Worm (Caenorhabditis elegans) whole organism, L1 larva: Measurements from ENCODE around the gene str-185.

Experiments used
- C16A3.4 ChIP-seq: fragments of 150-350 bp; optimal IDR thresholded peaks from 2 replicates; lab custom pipeline; 2014; ENCODE audit warnings: missing biosample characterization, missing genetic modification characterization
- C34B4.2 ChIP-seq: sonication (generic microtip); optimal IDR thresholded peaks from 2 replicates; lab custom pipeline; 2017; ENCODE audit warnings: mild to moderate bottlenecking, missing genetic modification characterization, missing compliant biosample characterization
- F16B12.6 ChIP-seq: fragments of 150-350 bp; optimal IDR thresholded peaks from 2 replicates; lab custom pipeline; 2014; ENCODE audit warnings: missing biosample characterization, missing genetic modification characterization
- aha-1 ChIP-seq: fragments of 150-350 bp; optimal IDR thresholded peaks from 2 replicates; lab custom pipeline; 2014; ENCODE audit warnings: missing biosample characterization, missing genetic modification characterization
- blmp-1 ChIP-seq: fragments of 150-350 bp; optimal IDR thresholded peaks from 2 replicates; lab custom pipeline; 2014; ENCODE audit warnings: missing biosample characterization, missing genetic modification characterization
- ceh-8 ChIP-seq: fragments of 200-800 bp; sonication (Bioruptor generic); optimal IDR thresholded peaks from 2 replicates; lab custom pipeline; 2018; ENCODE audit warnings: mild to moderate bottlenecking, missing genetic modification characterization, moderate library complexity, missing compliant biosample characterization
- ces-1 ChIP-seq: fragments of 150-350 bp; optimal IDR thresholded peaks from 2 replicates; lab custom pipeline; 2014; ENCODE audit warnings: missing biosample characterization, missing genetic modification reagents, missing genetic modification characterization
- dpl-1 ChIP-seq, 3 experiments: fragments of 150-350 bp in 2 of 3; sonication (generic microtip) in 1 of 3; optimal IDR thresholded peaks; 2 replicates each; lab custom pipeline; 2014 to 2017; ENCODE audit warnings: missing biosample characterization in 3 of 3, missing genetic modification characterization in 3 of 3, missing genetic modification reagents in 3 of 3
- efl-1 ChIP-seq, 4 experiments: fragments of 150-350 bp; optimal IDR thresholded peaks in 3 of 4; peaks in 1 of 4; 1 replicate in 1 of 4; 2 replicates in 3 of 4; lab custom pipeline; 2014; ENCODE audit warnings: missing biosample characterization in 2 of 4, missing genetic modification characterization in 2 of 4, missing genetic modification reagents in 2 of 4
- egl-13 ChIP-seq: sonication (generic microtip); optimal IDR thresholded peaks from 2 replicates; lab custom pipeline; 2016; ENCODE audit warnings: missing genotype, missing genetic modification reagents, missing genetic modification characterization, missing compliant biosample characterization
- elt-2 ChIP-seq: sonication (generic microtip); optimal IDR thresholded peaks from 2 replicates; lab custom pipeline; 2016; ENCODE audit warnings: missing genetic modification characterization, mild to moderate bottlenecking, inconsistent platforms, missing compliant biosample characterization, missing genetic modification reagents
- elt-3 ChIP-seq, 6 experiments: fragments of 150-350 bp in 1 of 6; sonication (generic microtip); optimal IDR thresholded peaks; 2 replicates each; lab custom pipeline; 2017 to 2018; ENCODE audit warnings: missing biosample characterization in 6 of 6, missing genetic modification characterization in 6 of 6, inconsistent platforms in 1 of 6
- fkh-10 ChIP-seq: sonication (generic microtip); optimal IDR thresholded peaks from 2 replicates; lab custom pipeline; 2017; ENCODE audit warnings: missing biosample characterization, missing genetic modification reagents, missing genetic modification characterization
- fkh-4 ChIP-seq: sonication (generic microtip); optimal IDR thresholded peaks from 2 replicates; lab custom pipeline; 2016; ENCODE audit warnings: missing compliant biosample characterization, missing genetic modification characterization, borderline replicate concordance
- grh-1 ChIP-seq: fragments of 200-800 bp; sonication (Bioruptor generic); IDR thresholded peaks from 2 replicates; pipeline ENCODE4 v1.3.6; 2022; ENCODE audit warnings: missing genetic modification reagents, missing genetic modification characterization, missing compliant biosample characterization
- hlh-17 ChIP-seq: fragments of 200-800 bp; sonication (Bioruptor generic); optimal IDR thresholded peaks from 2 replicates; lab custom pipeline; 2018; ENCODE audit warnings: missing genetic modification characterization, mild to moderate bottlenecking, missing compliant biosample characterization, moderate library complexity, borderline replicate concordance
- jun-1 ChIP-seq: fragments of 150-350 bp; optimal IDR thresholded peaks from 2 replicates; lab custom pipeline; 2014; ENCODE audit warnings: missing biosample characterization, missing genetic modification reagents, missing genetic modification characterization
- lin-13 ChIP-seq: fragments of 150-350 bp; optimal IDR thresholded peaks from 2 replicates; lab custom pipeline; 2014; ENCODE audit warnings: missing biosample characterization, missing genetic modification reagents, missing genetic modification characterization
- lin-14 ChIP-seq: fragments of 200-800 bp; sonication (Bioruptor generic); optimal IDR thresholded peaks from 2 replicates; lab custom pipeline; 2018; ENCODE audit warnings: mild to moderate bottlenecking, missing genetic modification characterization, moderate library complexity, missing compliant biosample characterization
- lin-15B ChIP-seq: fragments of 150-350 bp; sonication (generic microtip); optimal IDR thresholded peaks from 3 replicates; lab custom pipeline; 2014; ENCODE audit warnings: missing biosample characterization, missing genetic modification characterization
- lin-35 ChIP-seq, 2 experiments: fragments of 150-350 bp; optimal IDR thresholded peaks; 2 replicates each; lab custom pipeline; 2014; ENCODE audit warnings: missing biosample characterization in 2 of 2, missing genetic modification characterization in 2 of 2, missing genetic modification reagents in 2 of 2
- lin-39 ChIP-seq: fragments of 150-350 bp; optimal IDR thresholded peaks from 2 replicates; lab custom pipeline; 2014; ENCODE audit warnings: missing biosample characterization, missing genetic modification reagents, missing genetic modification characterization
- lsy-2 ChIP-seq, 2 experiments: fragments of 150-350 bp; optimal IDR thresholded peaks; 2 replicates each; lab custom pipeline; 2014; ENCODE audit warnings: missing biosample characterization in 2 of 2, missing genetic modification characterization in 2 of 2
- mdl-1 ChIP-seq, 2 experiments: fragments of 150-350 bp; optimal IDR thresholded peaks; 2 replicates each; lab custom pipeline; 2014 to 2017; ENCODE audit warnings: missing biosample characterization in 2 of 2, missing genetic modification characterization in 2 of 2, inconsistent platforms in 1 of 2
- mep-1 ChIP-seq: fragments of 150-350 bp; optimal IDR thresholded peaks from 2 replicates; lab custom pipeline; 2014; ENCODE audit warnings: missing biosample characterization, missing genetic modification characterization
- nhr-11 ChIP-seq: fragments of 150-350 bp; optimal IDR thresholded peaks from 2 replicates; lab custom pipeline; 2014; ENCODE audit warnings: missing biosample characterization, missing genetic modification characterization
- nhr-12 ChIP-seq: sonication (generic microtip); optimal IDR thresholded peaks from 2 replicates; lab custom pipeline; 2017; ENCODE audit warnings: missing biosample characterization, missing genetic modification characterization
- nhr-19 ChIP-seq: fragments of 200-800 bp; sonication (Bioruptor generic); conservative IDR thresholded peaks from 2 replicates; pipeline ENCODE4 v1.3.6; 2022; ENCODE audit warnings: missing genetic modification characterization, missing compliant biosample characterization
- nhr-237 ChIP-seq: fragments of 150-350 bp; optimal IDR thresholded peaks from 2 replicates; lab custom pipeline; 2014; ENCODE audit warnings: missing biosample characterization, missing genetic modification characterization
- nhr-28 ChIP-seq: fragments of 150-350 bp; optimal IDR thresholded peaks from 2 replicates; lab custom pipeline; 2014; ENCODE audit warnings: missing biosample characterization, missing genetic modification characterization
- nhr-47 ChIP-seq: sonication (generic microtip); optimal IDR thresholded peaks from 2 replicates; lab custom pipeline; 2016; ENCODE audit warnings: mild to moderate bottlenecking, missing genetic modification characterization, moderate library complexity, missing compliant biosample characterization
- nhr-76 ChIP-seq: sonication (generic microtip); optimal IDR thresholded peaks from 2 replicates; lab custom pipeline; 2017; ENCODE audit warnings: missing biosample characterization, missing genetic modification characterization
- nhr-77 ChIP-seq: fragments of 150-350 bp; optimal IDR thresholded peaks from 2 replicates; lab custom pipeline; 2014; ENCODE audit warnings: missing biosample characterization, missing genetic modification characterization
- nhr-84 ChIP-seq: sonication (generic microtip); optimal IDR thresholded peaks from 2 replicates; lab custom pipeline; 2017; ENCODE audit warnings: missing biosample characterization, missing genetic modification characterization
- nhr-85 ChIP-seq: sonication (generic microtip); peaks from one replicate; lab custom pipeline; 2016; ENCODE audit warnings: missing genetic modification characterization, inconsistent platforms, missing compliant biosample characterization
- nhr-90 ChIP-seq: sonication (generic microtip); optimal IDR thresholded peaks from 2 replicates; lab custom pipeline; 2016; ENCODE audit warnings: mild to moderate bottlenecking, missing genetic modification characterization, missing compliant biosample characterization; ENCODE audit not compliant: poor library complexity
- pax-3 ChIP-seq: fragments of 200-800 bp; sonication (Bioruptor generic); optimal IDR thresholded peaks from 2 replicates; lab custom pipeline; 2018; ENCODE audit warnings: mild to moderate bottlenecking, missing genetic modification characterization, moderate library complexity, missing compliant biosample characterization
- pqm-1 ChIP-seq: sonication (generic microtip); optimal IDR thresholded peaks from 3 replicates; lab custom pipeline; 2017; ENCODE audit warnings: missing biosample characterization, missing genetic modification characterization
- rnt-1 ChIP-seq: sonication (generic microtip); optimal IDR thresholded peaks from 2 replicates; lab custom pipeline; 2016; ENCODE audit warnings: mild to moderate bottlenecking, missing genetic modification characterization, moderate library complexity, missing compliant biosample characterization
- snpc-4 ChIP-seq: fragments of 150-350 bp; optimal IDR thresholded peaks from 2 replicates; lab custom pipeline; 2014; ENCODE audit warnings: missing biosample characterization, missing genetic modification characterization
- snu-23 ChIP-seq: sonication (generic microtip); optimal IDR thresholded peaks from 2 replicates; lab custom pipeline; 2016; ENCODE audit warnings: missing genetic modification characterization, missing compliant biosample characterization
- sox-4 ChIP-seq: sonication (generic microtip); optimal IDR thresholded peaks from 2 replicates; lab custom pipeline; 2016; ENCODE audit warnings: missing genetic modification characterization, missing compliant biosample characterization
- sptf-1 ChIP-seq: fragments of 150-350 bp; optimal IDR thresholded peaks from 2 replicates; lab custom pipeline; 2014; ENCODE audit warnings: missing biosample characterization, missing genetic modification characterization
- sup-37 ChIP-seq: fragments of 200-800 bp; sonication (Bioruptor generic); optimal IDR thresholded peaks from 2 replicates; lab custom pipeline; 2018; ENCODE audit warnings: mild to moderate bottlenecking, missing genetic modification characterization, missing compliant biosample characterization
- swsn-7 ChIP-seq: sonication (generic microtip); optimal IDR thresholded peaks from 2 replicates; lab custom pipeline; 2016; ENCODE audit warnings: missing genetic modification characterization, missing compliant biosample characterization
- tbx-2 ChIP-seq: sonication (generic microtip); optimal IDR thresholded peaks from 2 replicates; lab custom pipeline; 2016; ENCODE audit warnings: missing genetic modification characterization, missing compliant biosample characterization
- unc-130 ChIP-seq: fragments of 150-350 bp; optimal IDR thresholded peaks from 2 replicates; lab custom pipeline; 2017; ENCODE audit warnings: missing biosample characterization, missing genetic modification characterization, inconsistent platforms
- unc-30 ChIP-seq: sonication (generic microtip); optimal IDR thresholded peaks from 2 replicates; lab custom pipeline; 2017; ENCODE audit warnings: missing biosample characterization, missing genetic modification characterization
- unc-62 ChIP-seq: fragments of 150-350 bp; optimal IDR thresholded peaks from 2 replicates; lab custom pipeline; 2014; ENCODE audit warnings: missing biosample characterization, missing genetic modification reagents, missing genetic modification characterization
- unc-86 ChIP-seq: sonication (generic microtip); optimal IDR thresholded peaks from 2 replicates; lab custom pipeline; 2016; ENCODE audit warnings: missing genetic modification characterization, missing compliant biosample characterization
- vab-15 ChIP-seq: sonication (generic microtip); optimal IDR thresholded peaks from 2 replicates; lab custom pipeline; 2017; ENCODE audit warnings: missing genotype, mild to moderate bottlenecking, missing genetic modification characterization, missing compliant biosample characterization
- zip-4 ChIP-seq: fragments of 200-800 bp; sonication (Bioruptor generic); optimal IDR thresholded peaks from 2 replicates; lab custom pipeline; 2018; ENCODE audit warnings: mild to moderate bottlenecking, missing genetic modification characterization, moderate library complexity, missing compliant biosample characterization

Gene str-185

DNA sequence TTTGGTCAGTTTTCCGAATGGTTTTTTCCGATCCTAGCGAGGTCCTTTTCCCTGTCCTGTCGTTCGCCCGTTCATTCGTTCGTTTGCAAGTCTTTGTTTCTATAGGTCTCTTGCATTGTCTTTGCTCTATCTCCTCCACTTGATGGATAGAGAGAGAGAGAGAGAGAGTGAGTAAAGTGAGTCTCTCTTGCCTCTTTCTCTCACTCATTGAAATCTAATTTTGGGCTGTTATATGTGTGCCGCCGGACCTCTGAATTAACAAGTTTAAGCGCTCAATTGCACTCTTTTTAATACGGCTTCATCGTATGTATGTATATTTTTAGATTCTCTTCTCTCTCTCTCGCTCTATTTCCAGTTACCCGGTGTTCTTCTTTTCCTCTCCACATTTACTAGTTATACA lies 25.9 kb downstream of the str-185 start:
- TF ChIP-seq unc-130 (tag; lab: Kevin White, UChicago) (no peak), vab-15 (tag; lab: Kevin White, UChicago) (no peak), grh-1 (GFP tag; lab: Robert Waterston, UW) (no peak), nhr-11 (tag; lab: Kevin White, UChicago) (no peak), unc-86 (tag; lab: Kevin White, UChicago) (no peak), snu-23 (GFP tag; lab: Kevin White, UChicago) (no peak), nhr-47 (tag; lab: Kevin White, UChicago) (peak; percentile 14), unc-62 (GFP tag; lab: Kevin White, UChicago) (no peak), efl-1 (optimal IDR thresholded peaks at IDR 0.05; lab: Kevin White, UChicago) (no peak), efl-1 (GFP tag; optimal IDR thresholded peaks at IDR 0.05 in 1 of 2; lab: Kevin White, UChicago) (peak in 1 of 2 experiments; percentile 84), elt-2 (no peak), mdl-1 (tag; optimal IDR thresholded peaks at IDR 0.05; lab: Kevin White, UChicago) (no peak), pax-3 (tag; lab: Kevin White, UChicago) (no peak), tbx-2 (tag; lab: Kevin White, UChicago) (peak; percentile 2), blmp-1 (tag; lab: Kevin White, UChicago) (no peak), hlh-17 (GFP tag; lab: Kevin White, UChicago) (no peak), lsy-2 (tag; optimal IDR thresholded peaks at IDR 0.05; lab: Kevin White, UChicago) (peak in 1 of 2 experiments; percentile 22), dpl-1 (GFP tag; optimal IDR thresholded peaks at IDR 0.05; lab: Kevin White, UChicago) (no peak), nhr-85 (tag; lab: Kevin White, UChicago) (no peak), rnt-1 (tag; lab: Kevin White, UChicago) (peak; percentile 24), pqm-1 (tag; lab: Kevin White, UChicago) (no peak), sptf-1 (tag; lab: Kevin White, UChicago) (no peak), mep-1 (tag; lab: Kevin White, UChicago) (peak; percentile 2), sup-37 (no peak), C16A3.4 (tag; lab: Kevin White, UChicago) (no peak), nhr-237 (tag; lab: Kevin White, UChicago) (no peak), sox-4 (tag; lab: Kevin White, UChicago) (no peak), F16B12.6 (tag; lab: Kevin White, UChicago) (no peak), nhr-90 (tag; lab: Kevin White, UChicago) (no peak), lin-39 (no peak), nhr-19 (GFP tag; lab: Robert Waterston, UW) (no peak), aha-1 (tag; lab: Kevin White, UChicago) (no peak), lin-15B (no peak), elt-3 (tag; optimal IDR thresholded peaks at IDR 0.05; lab: Kevin White, UChicago) (no peak), lin-14 (GFP tag; lab: Kevin White, UChicago) (peak; percentile 73), lin-13 (no peak), fkh-10 (GFP tag; lab: Kevin White, UChicago) (no peak), ces-1 (GFP tag; lab: Kevin White, UChicago) (no peak), nhr-76 (tag; lab: Kevin White, UChicago) (no peak), nhr-12 (tag; lab: Kevin White, UChicago) (no peak), lin-35 (GFP tag; optimal IDR thresholded peaks at IDR 0.05; lab: Kevin White, UChicago) (no peak)
- TF ChIP-seq, all 84 proteins: peak for 7

DNA sequence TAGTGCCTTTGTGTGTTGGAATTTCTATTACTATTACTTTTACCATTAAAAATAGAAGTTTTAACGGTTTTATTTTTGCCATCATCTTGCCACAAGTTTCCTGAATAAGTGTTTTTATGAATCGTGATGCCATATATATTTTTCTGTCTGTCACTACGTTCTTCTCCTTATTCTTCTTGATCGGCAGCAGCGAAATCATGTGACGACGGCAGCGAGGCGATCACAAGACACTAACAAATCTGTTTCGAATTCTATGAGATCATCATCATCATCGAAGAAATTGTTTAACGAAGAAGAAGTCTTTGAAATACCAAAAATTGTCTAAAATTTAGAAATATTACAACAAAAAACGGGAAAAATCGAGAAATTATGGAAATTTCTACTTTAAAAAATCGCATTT lies 27.4 kb downstream of the str-185 start:
- TF ChIP-seq lin-14 (GFP tag; lab: Kevin White, UChicago) (peak; percentile 82), nhr-237 (tag; lab: Kevin White, UChicago) (no peak), hlh-17 (GFP tag; lab: Kevin White, UChicago) (no peak), jun-1 (tag; lab: Kevin White, UChicago) (no peak), fkh-4 (tag; lab: Kevin White, UChicago) (no peak), egl-13 (no peak), ceh-8 (no peak), tbx-2 (tag; lab: Kevin White, UChicago) (peak; percentile 37), nhr-77 (tag; lab: Kevin White, UChicago) (no peak), lin-35 (GFP tag; optimal IDR thresholded peaks at IDR 0.05; lab: Kevin White, UChicago) (peak; percentile 7 to 75), nhr-28 (tag; lab: Kevin White, UChicago) (no peak), unc-30 (tag; lab: Kevin White, UChicago) (no peak), mdl-1 (tag; optimal IDR thresholded peaks at IDR 0.05; lab: Kevin White, UChicago) (peak in 1 of 2 experiments; percentile 78), fkh-10 (GFP tag; lab: Kevin White, UChicago) (no peak), blmp-1 (tag; lab: Kevin White, UChicago) (peak; percentile 88), swsn-7 (tag; lab: Kevin White, UChicago) (peak; percentile 38), nhr-84 (tag; lab: Kevin White, UChicago) (no peak), zip-4 (GFP tag; lab: Kevin White, UChicago) (no peak), snpc-4 (tag; lab: Kevin White, UChicago) (peak; percentile 25), C34B4.2 (tag; lab: Kevin White, UChicago) (no peak)
